Fruit fly (Drosophila melanogaster) whole organism, embryonic: ENCODE results near the gene CG31495.

ENCODE experiments used
- ATbp ChIP-seq: fragments of 200-800 bp; sonication (Bioruptor generic); optimal IDR thresholded peaks from 2 replicates; lab custom pipeline; 2017; ENCODE audit warnings: missing biosample characterization, mild to moderate bottlenecking, missing genetic modification characterization, missing genetic modification reagents
- B-H2 ChIP-seq: fragments of 200-800 bp; sonication (Bioruptor generic); optimal IDR thresholded peaks from 2 replicates; lab custom pipeline; 2018; ENCODE audit warnings: missing biosample characterization, mild to moderate bottlenecking, missing genetic modification characterization
- CG10267 ChIP-seq: fragments of 200-800 bp; sonication (Bioruptor generic); optimal IDR thresholded peaks from 2 replicates; lab custom pipeline; 2018; ENCODE audit warnings: missing biosample characterization, mild to moderate bottlenecking, missing genetic modification characterization, moderate library complexity
- CG11696 ChIP-seq: fragments of 200-800 bp; sonication (Bioruptor generic); IDR thresholded peaks from 2 replicates; pipeline ENCODE4 v1.3.6; 2022; ENCODE audit warnings: missing biosample characterization, missing genetic modification characterization
- CG12155 ChIP-seq: fragments of 200-800 bp; sonication (Bioruptor generic); optimal IDR thresholded peaks from 3 replicates; lab custom pipeline; 2016; ENCODE audit warnings: missing biosample characterization, missing genetic modification characterization
- CG12391 ChIP-seq: fragments of 200-800 bp; sonication (Bioruptor generic); optimal IDR thresholded peaks from 3 replicates; lab custom pipeline; 2018; ENCODE audit warnings: missing biosample characterization, mild to moderate bottlenecking, missing genetic modification characterization, moderate library complexity
- CG15601 ChIP-seq: fragments of 200-800 bp; sonication (Bioruptor generic); optimal IDR thresholded peaks from 3 replicates; lab custom pipeline; 2019; ENCODE audit warnings: missing biosample characterization, mild to moderate bottlenecking, missing genetic modification characterization, moderate library complexity
- CG1602 ChIP-seq: fragments of 200-800 bp; sonication (Bioruptor generic); optimal IDR thresholded peaks from 3 replicates; lab custom pipeline; 2016; ENCODE audit warnings: missing biosample characterization, missing genetic modification characterization
- CG1603 ChIP-seq: fragments of 200-800 bp; sonication (Bioruptor generic); optimal IDR thresholded peaks from 2 replicates; lab custom pipeline; 2019; ENCODE audit warnings: missing biosample characterization, mild to moderate bottlenecking, missing genetic modification characterization, moderate library complexity
- CG1647 ChIP-seq: fragments of 200-800 bp; sonication (Bioruptor generic); optimal IDR thresholded peaks from 3 replicates; lab custom pipeline; 2016; ENCODE audit warnings: missing biosample characterization, missing genetic modification characterization
- CG1792 ChIP-seq: fragments of 200-800 bp; sonication (Bioruptor generic); optimal IDR thresholded peaks from 2 replicates; lab custom pipeline; 2016; ENCODE audit warnings: missing biosample characterization, missing genetic modification characterization
- CG18262 ChIP-seq: fragments of 200-800 bp; optimal IDR thresholded peaks from 3 replicates; lab custom pipeline; 2019; ENCODE audit warnings: missing biosample characterization, mild to moderate bottlenecking, missing genetic modification characterization, moderate library complexity
- CG2712 ChIP-seq: fragments of 200-800 bp; optimal IDR thresholded peaks from 3 replicates; lab custom pipeline; 2019; ENCODE audit warnings: missing biosample characterization, mild to moderate bottlenecking, missing genetic modification characterization, moderate library complexity
- CG3163 ChIP-seq: fragments of 200-800 bp; sonication (Bioruptor generic); optimal IDR thresholded peaks from 3 replicates; lab custom pipeline; 2016; ENCODE audit warnings: missing biosample characterization, missing genetic modification characterization
- CG4424 ChIP-seq: fragments of 200-800 bp; sonication (Bioruptor generic); optimal IDR thresholded peaks from 3 replicates; lab custom pipeline; 2016; ENCODE audit warnings: missing biosample characterization, missing genetic modification characterization
- CG5180 ChIP-seq: fragments of 200-800 bp; sonication (Bioruptor generic); optimal IDR thresholded peaks from 3 replicates; lab custom pipeline; 2017; ENCODE audit warnings: missing biosample characterization, missing genetic modification characterization, mild to moderate bottlenecking, moderate library complexity, missing genetic modification reagents
- CG7271 ChIP-seq: fragments of 200-800 bp; sonication (Bioruptor generic); optimal IDR thresholded peaks from 2 replicates; lab custom pipeline; 2018; ENCODE audit warnings: missing biosample characterization, mild to moderate bottlenecking, missing genetic modification characterization, moderate library complexity
- CG7357 ChIP-seq: fragments of 200-800 bp; sonication (Bioruptor generic); IDR thresholded peaks from 3 replicates; pipeline ENCODE4 v1.3.6; 2022; ENCODE audit warnings: missing biosample characterization, missing genetic modification characterization
- CG8089 ChIP-seq: fragments of 200-800 bp; sonication (Bioruptor generic); optimal IDR thresholded peaks from 3 replicates; lab custom pipeline; 2016; ENCODE audit warnings: missing biosample characterization, missing genetic modification characterization
- CG8359 ChIP-seq: fragments of 200-800 bp; sonication (Bioruptor generic); optimal IDR thresholded peaks from 2 replicates; lab custom pipeline; 2017; ENCODE audit warnings: missing biosample characterization, mild to moderate bottlenecking, missing genetic modification characterization, borderline replicate concordance
- CG8388 ChIP-seq: fragments of 200-800 bp; sonication (Bioruptor generic); optimal IDR thresholded peaks from 2 replicates; lab custom pipeline; 2019; ENCODE audit warnings: missing biosample characterization, mild to moderate bottlenecking, missing genetic modification characterization, moderate library complexity
- CG9817 ChIP-seq: fragments of 200-800 bp; sonication (Bioruptor generic); optimal IDR thresholded peaks from 2 replicates; lab custom pipeline; 2018; ENCODE audit warnings: missing biosample characterization, mild to moderate bottlenecking, missing genetic modification characterization, moderate library complexity
- Fer1 ChIP-seq: fragments of 200-800 bp; sonication (Bioruptor generic); optimal IDR thresholded peaks from 2 replicates; lab custom pipeline; 2017; ENCODE audit warnings: missing biosample characterization, mild to moderate bottlenecking, missing genetic modification characterization
- Hey ChIP-seq: fragments of 200-800 bp; sonication (Bioruptor generic); optimal IDR thresholded peaks from 3 replicates; lab custom pipeline; 2018; ENCODE audit warnings: missing biosample characterization, mild to moderate bottlenecking, missing genetic modification characterization
- Hr78 ChIP-seq, 2 experiments: fragments of 200-800 bp in 1 of 2; fragments of >200 bp in 1 of 2; sonication (Bioruptor generic) in 1 of 2; optimal IDR thresholded peaks; 2 replicates each; lab custom pipeline; 2017 to 2019; ENCODE audit warnings: missing biosample characterization in 2 of 2, missing genetic modification characterization in 2 of 2, mild to moderate bottlenecking in 1 of 2, moderate library complexity in 1 of 2
- Myb ChIP-seq: fragments of 200-800 bp; sonication (Bioruptor generic); optimal IDR thresholded peaks from 2 replicates; lab custom pipeline; 2016; ENCODE audit warnings: missing biosample characterization, missing genetic modification characterization
- Spps ChIP-seq: fragments of 200-800 bp; sonication (Bioruptor generic); optimal IDR thresholded peaks from 2 replicates; lab custom pipeline; 2018; ENCODE audit warnings: missing biosample characterization, mild to moderate bottlenecking, missing genetic modification characterization
- Ssrp ChIP-seq: fragments of 200-800 bp; sonication (Bioruptor generic); optimal IDR thresholded peaks from 2 replicates; lab custom pipeline; 2018; ENCODE audit warnings: missing biosample characterization, mild to moderate bottlenecking, missing genetic modification characterization, moderate library complexity
- az2 ChIP-seq: fragments of 200-800 bp; sonication (Bioruptor generic); optimal IDR thresholded peaks from 3 replicates; lab custom pipeline; 2016; ENCODE audit warnings: missing biosample characterization, missing genetic modification characterization
- bsh ChIP-seq, 2 experiments: fragments of 200-800 bp; sonication (Bioruptor generic); optimal IDR thresholded peaks; 2 replicates each; lab custom pipeline; 2017 to 2018; ENCODE audit warnings: mild to moderate bottlenecking in 2 of 2, missing biosample characterization in 2 of 2, missing genetic modification characterization in 2 of 2, moderate library complexity in 1 of 2
- dmrt11E ChIP-seq: fragments of 200-800 bp; sonication (Bioruptor generic); optimal IDR thresholded peaks from 3 replicates; lab custom pipeline; 2018; ENCODE audit warnings: missing biosample characterization, mild to moderate bottlenecking, missing genetic modification characterization, moderate library complexity
- ems ChIP-seq: fragments of 200-800 bp; sonication (Bioruptor generic); optimal IDR thresholded peaks from 3 replicates; lab custom pipeline; 2016; ENCODE audit warnings: missing biosample characterization, missing genetic modification characterization
- grn ChIP-seq: fragments of 200-800 bp; sonication (Bioruptor generic); optimal IDR thresholded peaks from 3 replicates; lab custom pipeline; 2017; ENCODE audit warnings: missing biosample characterization, missing genetic modification characterization
- gt ChIP-seq: fragments of 200-800 bp; sonication (Bioruptor generic); IDR thresholded peaks from 2 replicates; pipeline ENCODE4 v1.3.6; 2022; ENCODE audit warnings: missing biosample characterization, missing genetic modification characterization
- jing ChIP-seq: fragments of 200-800 bp; sonication (Bioruptor generic); optimal IDR thresholded peaks from 2 replicates; lab custom pipeline; 2018; ENCODE audit warnings: missing biosample characterization, mild to moderate bottlenecking, missing genetic modification characterization
- klu ChIP-seq: fragments of 200-800 bp; sonication (Bioruptor generic); IDR thresholded peaks from 2 replicates; pipeline ENCODE4 v1.3.6; 2022; ENCODE audit warnings: missing biosample characterization, missing genetic modification characterization
- kni ChIP-seq: fragments of 200-800 bp; sonication (Bioruptor generic); optimal IDR thresholded peaks from 3 replicates; lab custom pipeline; 2017; ENCODE audit warnings: mild to moderate bottlenecking, missing biosample characterization, missing genetic modification reagents, missing genetic modification characterization
- knrl ChIP-seq: fragments of 200-800 bp; sonication (Bioruptor generic); IDR thresholded peaks from 3 replicates; pipeline ENCODE4 v1.3.6; 2022; ENCODE audit warnings: missing biosample characterization, missing genetic modification characterization; ENCODE audit not compliant: partially characterized antibody
- nmo ChIP-seq: fragments of 200-800 bp; sonication (Bioruptor generic); optimal IDR thresholded peaks from 2 replicates; lab custom pipeline; 2018; ENCODE audit warnings: missing biosample characterization, mild to moderate bottlenecking, missing genetic modification characterization, moderate library complexity
- phol ChIP-seq: fragments of 200-800 bp; sonication (Bioruptor generic); optimal IDR thresholded peaks from 3 replicates; lab custom pipeline; 2018; ENCODE audit warnings: missing biosample characterization, mild to moderate bottlenecking, missing genetic modification characterization, moderate library complexity
- pum ChIP-seq: fragments of 200-800 bp; sonication (Bioruptor generic); optimal IDR thresholded peaks from 2 replicates; lab custom pipeline; 2016; ENCODE audit warnings: missing biosample characterization, missing genetic modification characterization
- row ChIP-seq: fragments of 200-800 bp; sonication (Bioruptor generic); IDR thresholded peaks from 3 replicates; pipeline ENCODE4 v1.3.6; 2022; ENCODE audit warnings: missing biosample characterization, missing genetic modification characterization
- sc ChIP-seq, 3 experiments: fragments of >200 bp in 2 of 3; fragments of 200-800 bp in 1 of 3; sonication (Bioruptor generic) in 1 of 3; optimal IDR thresholded peaks; 2 replicates in 2 of 3; 3 replicates in 1 of 3; lab custom pipeline; 2017; ENCODE audit warnings: mild to moderate bottlenecking in 1 of 3, missing biosample characterization in 1 of 3, missing genetic modification characterization in 1 of 3, missing genetic modification reagents in 1 of 3
- sens ChIP-seq: fragments of 200-800 bp; sonication (Bioruptor generic); peaks from one replicate; lab custom pipeline; 2016; ENCODE audit warnings: missing biosample characterization, missing genetic modification characterization
- toy ChIP-seq: fragments of 200-800 bp; sonication (Bioruptor generic); IDR thresholded peaks from 2 replicates; pipeline ENCODE4 v1.3.6; 2022; ENCODE audit warnings: missing biosample characterization, missing genetic modification characterization
- trh ChIP-seq: fragments of 200-800 bp; sonication (Bioruptor generic); optimal IDR thresholded peaks from 2 replicates; lab custom pipeline; 2016; ENCODE audit warnings: missing biosample characterization, missing genetic modification characterization
- unc-4 ChIP-seq: fragments of 200-800 bp; sonication (Bioruptor generic); IDR thresholded peaks from 2 replicates; pipeline ENCODE4 v1.3.6; 2022; ENCODE audit warnings: missing biosample characterization, missing genetic modification characterization; ENCODE audit not compliant: partially characterized antibody
- vnd ChIP-seq: fragments of 200-800 bp; sonication (Bioruptor generic); IDR thresholded peaks from 3 replicates; pipeline ENCODE4 v1.3.6; 2022; ENCODE audit warnings: missing biosample characterization, missing genetic modification characterization; ENCODE audit not compliant: partially characterized antibody
- wek ChIP-seq: fragments of 200-800 bp; sonication (Bioruptor generic); optimal IDR thresholded peaks from 3 replicates; lab custom pipeline; 2018; ENCODE audit warnings: missing biosample characterization, mild to moderate bottlenecking, missing genetic modification characterization, moderate library complexity

CG31495 gene

DNA sequence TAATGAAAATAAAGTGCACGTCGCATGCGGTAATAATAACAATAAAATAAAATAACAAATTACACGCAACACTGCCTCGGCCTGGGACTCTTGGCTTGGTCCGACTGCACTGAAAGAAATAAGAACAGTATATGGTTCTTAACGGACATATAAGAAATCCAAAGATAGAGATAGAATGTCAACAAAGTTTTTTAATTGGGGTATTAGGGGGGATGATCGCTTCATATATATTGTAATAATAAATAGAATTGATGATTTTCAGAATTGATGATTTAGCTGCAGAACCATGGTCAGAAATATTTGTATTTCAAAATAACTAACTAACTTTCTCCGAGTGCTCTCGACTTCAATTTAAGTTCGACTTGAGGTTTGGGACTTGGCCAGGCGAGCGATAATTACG, 43.7 kb downstream of the CG31495 start (continued):
- TF ChIP-seq CG7271 (tag; lab: Kevin White, UChicago) (no peak), CG1602 (peak; percentile 15), ATbp (GFP tag; lab: Kevin White, UChicago) (peak; percentile 45), jing (peak; percentile 8), trh (no peak), Spps (tag; lab: Kevin White, UChicago) (peak; percentile 8), dmrt11E (tag; lab: Kevin White, UChicago) (peak; percentile 52), toy (GFP tag; lab: Robert Waterston, UW) (no peak), CG15601 (tag; lab: Kevin White, UChicago) (peak; percentile 67), CG1603 (no peak), sc (optimal IDR thresholded peaks at IDR 0.05; lab: Kevin White, UChicago) (no peak), sc (GFP tag; optimal IDR thresholded peaks at IDR 0.05; lab: Kevin White, UChicago) (peak; percentile 54), Myb (GFP tag; lab: Kevin White, UChicago) (no peak), CG3163 (GFP tag; lab: Kevin White, UChicago) (no peak), CG9817 (tag; lab: Kevin White, UChicago) (no peak), CG12391 (tag; lab: Kevin White, UChicago) (peak; percentile 40), CG4424 (peak; percentile 11), CG1647 (GFP tag; lab: Kevin White, UChicago) (no peak), gt (GFP tag; lab: Robert Waterston, UW) (no peak), phol (tag; lab: Kevin White, UChicago) (peak; percentile 57), sens (GFP tag; lab: Kevin White, UChicago) (peak; percentile 63), CG8359 (peak; percentile 41), CG18262 (tag; lab: Kevin White, UChicago) (peak; percentile 69), Fer1 (GFP tag; lab: Kevin White, UChicago) (no peak), CG1792 (no peak), CG7357 (GFP tag; lab: Robert Waterston, UW) (no peak), ems (GFP tag; lab: Kevin White, UChicago) (no peak), Hr78 (GFP tag; optimal IDR thresholded peaks at IDR 0.05; lab: Kevin White, UChicago) (no peak), wek (GFP tag; lab: Kevin White, UChicago) (no peak), CG12155 (GFP tag; lab: Kevin White, UChicago) (no peak), knrl (GFP tag; lab: Robert Waterston, UW) (no peak), bsh (GFP tag; optimal IDR thresholded peaks at IDR 0.05; lab: Kevin White, UChicago) (peak in 1 of 2 experiments; percentile 85), unc-4 (GFP tag; lab: Robert Waterston, UW) (no peak), CG2712 (tag; lab: Kevin White, UChicago) (peak; percentile 71), Ssrp (tag; lab: Kevin White, UChicago) (peak; percentile 59), CG8089 (GFP tag; lab: Kevin White, UChicago) (no peak), CG11696 (GFP tag; lab: Robert Waterston, UW) (no peak), row (GFP tag; lab: Robert Waterston, UW) (peak; percentile 26; the same call in 1 of the 3 replicates), pum (no peak), nmo (GFP tag; lab: Kevin White, UChicago) (peak; percentile 57), Hey (tag; lab: Kevin White, UChicago) (no peak), CG8388 (GFP tag; lab: Kevin White, UChicago) (peak; percentile 47), CG10267 (peak; percentile 39), vnd (GFP tag; lab: Robert Waterston, UW) (no peak), CG5180 (no peak), az2 (peak; percentile 21), grn (GFP tag; lab: Kevin White, UChicago) (no peak), kni (GFP tag; lab: Kevin White, UChicago) (peak; percentile 3), klu (GFP tag; lab: Robert Waterston, UW) (no peak), B-H2 (GFP tag; lab: Kevin White, UChicago) (no peak)
